Worm (Caenorhabditis elegans) whole organism, L1 larva: ENCODE data around the gene ifta-2.
A peak's percentile ranks its signal among the peaks of the same experiment; 100 is the strongest.

Experiments used
- C16A3.4 ChIP-seq: fragments of 150-350 bp; optimal IDR thresholded peaks from 2 replicates; lab custom pipeline; 2014; ENCODE audit warnings: missing biosample characterization, missing genetic modification characterization
- aha-1 ChIP-seq: fragments of 150-350 bp; optimal IDR thresholded peaks from 2 replicates; lab custom pipeline; 2014; ENCODE audit warnings: missing biosample characterization, missing genetic modification characterization
- aly-2 ChIP-seq: fragments of 150-350 bp; optimal IDR thresholded peaks from 2 replicates; lab custom pipeline; 2014; ENCODE audit warnings: missing biosample characterization, missing genetic modification characterization
- ceh-90 ChIP-seq: sonication (generic microtip); optimal IDR thresholded peaks from 2 replicates; lab custom pipeline; 2016; ENCODE audit warnings: missing genetic modification characterization, missing compliant biosample characterization
- ces-1 ChIP-seq: fragments of 150-350 bp; optimal IDR thresholded peaks from 2 replicates; lab custom pipeline; 2014; ENCODE audit warnings: missing biosample characterization, missing genetic modification reagents, missing genetic modification characterization
- dpl-1 ChIP-seq, 3 experiments: fragments of 150-350 bp in 2 of 3; sonication (generic microtip) in 1 of 3; optimal IDR thresholded peaks; 2 replicates each; lab custom pipeline; 2014 to 2017; ENCODE audit warnings: missing biosample characterization in 3 of 3, missing genetic modification characterization in 3 of 3, missing genetic modification reagents in 3 of 3
- efl-1 ChIP-seq, 4 experiments: fragments of 150-350 bp; optimal IDR thresholded peaks in 3 of 4; peaks in 1 of 4; 1 replicate in 1 of 4; 2 replicates in 3 of 4; lab custom pipeline; 2014; ENCODE audit warnings: missing biosample characterization in 2 of 4, missing genetic modification characterization in 2 of 4, missing genetic modification reagents in 2 of 4
- elt-2 ChIP-seq: sonication (generic microtip); optimal IDR thresholded peaks from 2 replicates; lab custom pipeline; 2016; ENCODE audit warnings: missing genetic modification characterization, mild to moderate bottlenecking, inconsistent platforms, missing compliant biosample characterization, missing genetic modification reagents
- elt-3 ChIP-seq, 6 experiments: fragments of 150-350 bp in 1 of 6; sonication (generic microtip); optimal IDR thresholded peaks; 2 replicates each; lab custom pipeline; 2017 to 2018; ENCODE audit warnings: missing biosample characterization in 6 of 6, missing genetic modification characterization in 6 of 6, inconsistent platforms in 1 of 6
- ets-5 ChIP-seq: fragments of 200-800 bp; sonication (Bioruptor generic); IDR thresholded peaks from 2 replicates; pipeline ENCODE4 v1.3.6; 2022; ENCODE audit warnings: missing genetic modification characterization, missing compliant biosample characterization
- fkh-4 ChIP-seq: sonication (generic microtip); optimal IDR thresholded peaks from 2 replicates; lab custom pipeline; 2016; ENCODE audit warnings: missing compliant biosample characterization, missing genetic modification characterization, borderline replicate concordance
- fkh-8 ChIP-seq: sonication (generic microtip); optimal IDR thresholded peaks from 2 replicates; lab custom pipeline; 2016; ENCODE audit warnings: mild to moderate bottlenecking, missing genetic modification characterization, missing compliant biosample characterization
- grh-1 ChIP-seq: fragments of 200-800 bp; sonication (Bioruptor generic); IDR thresholded peaks from 2 replicates; pipeline ENCODE4 v1.3.6; 2022; ENCODE audit warnings: missing genetic modification reagents, missing genetic modification characterization, missing compliant biosample characterization
- hlh-17 ChIP-seq: fragments of 200-800 bp; sonication (Bioruptor generic); optimal IDR thresholded peaks from 2 replicates; lab custom pipeline; 2018; ENCODE audit warnings: missing genetic modification characterization, mild to moderate bottlenecking, missing compliant biosample characterization, moderate library complexity, borderline replicate concordance
- hlh-4 ChIP-seq: sonication (generic microtip); optimal IDR thresholded peaks from 2 replicates; lab custom pipeline; 2016; ENCODE audit warnings: mild to moderate bottlenecking, missing genetic modification characterization, missing compliant biosample characterization
- irx-1 ChIP-seq: sonication (generic microtip); optimal IDR thresholded peaks from 2 replicates; lab custom pipeline; 2016; ENCODE audit warnings: missing genetic modification characterization, missing compliant biosample characterization
- lin-13 ChIP-seq: fragments of 150-350 bp; optimal IDR thresholded peaks from 2 replicates; lab custom pipeline; 2014; ENCODE audit warnings: missing biosample characterization, missing genetic modification reagents, missing genetic modification characterization
- lin-35 ChIP-seq, 2 experiments: fragments of 150-350 bp; optimal IDR thresholded peaks; 2 replicates each; lab custom pipeline; 2014; ENCODE audit warnings: missing biosample characterization in 2 of 2, missing genetic modification characterization in 2 of 2, missing genetic modification reagents in 2 of 2
- lsy-2 ChIP-seq, 2 experiments: fragments of 150-350 bp; optimal IDR thresholded peaks; 2 replicates each; lab custom pipeline; 2014; ENCODE audit warnings: missing biosample characterization in 2 of 2, missing genetic modification characterization in 2 of 2
- mab-9 ChIP-seq: fragments of 200-800 bp; sonication (Bioruptor generic); IDR thresholded peaks from 2 replicates; pipeline ENCODE4 v1.3.6; 2022; ENCODE audit warnings: missing genetic modification reagents, missing genetic modification characterization, missing compliant biosample characterization
- mef-2 ChIP-seq: fragments of 150-350 bp; optimal IDR thresholded peaks from 2 replicates; lab custom pipeline; 2014; ENCODE audit warnings: missing biosample characterization, missing genetic modification characterization
- nhr-11 ChIP-seq: fragments of 150-350 bp; optimal IDR thresholded peaks from 2 replicates; lab custom pipeline; 2014; ENCODE audit warnings: missing biosample characterization, missing genetic modification characterization
- nhr-19 ChIP-seq: fragments of 200-800 bp; sonication (Bioruptor generic); conservative IDR thresholded peaks from 2 replicates; pipeline ENCODE4 v1.3.6; 2022; ENCODE audit warnings: missing genetic modification characterization, missing compliant biosample characterization
- nhr-20 ChIP-seq: sonication (generic microtip); optimal IDR thresholded peaks from 2 replicates; lab custom pipeline; 2016; ENCODE audit warnings: mild to moderate bottlenecking, missing genetic modification characterization, missing compliant biosample characterization
- nhr-47 ChIP-seq: sonication (generic microtip); optimal IDR thresholded peaks from 2 replicates; lab custom pipeline; 2016; ENCODE audit warnings: mild to moderate bottlenecking, missing genetic modification characterization, moderate library complexity, missing compliant biosample characterization
- nhr-71 ChIP-seq: sonication (generic microtip); optimal IDR thresholded peaks from 2 replicates; lab custom pipeline; 2016; ENCODE audit warnings: mild to moderate bottlenecking, missing genetic modification characterization, moderate library complexity, missing compliant biosample characterization
- nhr-84 ChIP-seq: sonication (generic microtip); optimal IDR thresholded peaks from 2 replicates; lab custom pipeline; 2017; ENCODE audit warnings: missing biosample characterization, missing genetic modification characterization
- nhr-90 ChIP-seq: sonication (generic microtip); optimal IDR thresholded peaks from 2 replicates; lab custom pipeline; 2016; ENCODE audit warnings: mild to moderate bottlenecking, missing genetic modification characterization, missing compliant biosample characterization; ENCODE audit not compliant: poor library complexity
- rnt-1 ChIP-seq: sonication (generic microtip); optimal IDR thresholded peaks from 2 replicates; lab custom pipeline; 2016; ENCODE audit warnings: mild to moderate bottlenecking, missing genetic modification characterization, moderate library complexity, missing compliant biosample characterization
- sup-37 ChIP-seq: fragments of 200-800 bp; sonication (Bioruptor generic); optimal IDR thresholded peaks from 2 replicates; lab custom pipeline; 2018; ENCODE audit warnings: mild to moderate bottlenecking, missing genetic modification characterization, missing compliant biosample characterization
- tbx-2 ChIP-seq: sonication (generic microtip); optimal IDR thresholded peaks from 2 replicates; lab custom pipeline; 2016; ENCODE audit warnings: missing genetic modification characterization, missing compliant biosample characterization
- tlp-1 ChIP-seq: fragments of 150-350 bp; optimal IDR thresholded peaks from 2 replicates; lab custom pipeline; 2014; ENCODE audit warnings: missing biosample characterization, missing genetic modification characterization
- unc-130 ChIP-seq: fragments of 150-350 bp; optimal IDR thresholded peaks from 2 replicates; lab custom pipeline; 2017; ENCODE audit warnings: missing biosample characterization, missing genetic modification characterization, inconsistent platforms
- unc-62 ChIP-seq: fragments of 150-350 bp; optimal IDR thresholded peaks from 2 replicates; lab custom pipeline; 2014; ENCODE audit warnings: missing biosample characterization, missing genetic modification reagents, missing genetic modification characterization
- xbp-1 ChIP-seq: sonication (generic microtip); optimal IDR thresholded peaks from 2 replicates; lab custom pipeline; 2016; ENCODE audit warnings: missing genetic modification characterization, missing compliant biosample characterization
- zag-1 ChIP-seq: fragments of 150-350 bp; optimal IDR thresholded peaks from 2 replicates; lab custom pipeline; 2014; ENCODE audit warnings: missing biosample characterization, missing genetic modification characterization
- zip-4 ChIP-seq: fragments of 200-800 bp; sonication (Bioruptor generic); optimal IDR thresholded peaks from 2 replicates; lab custom pipeline; 2018; ENCODE audit warnings: mild to moderate bottlenecking, missing genetic modification characterization, moderate library complexity, missing compliant biosample characterization

Gene ifta-2

DNA sequence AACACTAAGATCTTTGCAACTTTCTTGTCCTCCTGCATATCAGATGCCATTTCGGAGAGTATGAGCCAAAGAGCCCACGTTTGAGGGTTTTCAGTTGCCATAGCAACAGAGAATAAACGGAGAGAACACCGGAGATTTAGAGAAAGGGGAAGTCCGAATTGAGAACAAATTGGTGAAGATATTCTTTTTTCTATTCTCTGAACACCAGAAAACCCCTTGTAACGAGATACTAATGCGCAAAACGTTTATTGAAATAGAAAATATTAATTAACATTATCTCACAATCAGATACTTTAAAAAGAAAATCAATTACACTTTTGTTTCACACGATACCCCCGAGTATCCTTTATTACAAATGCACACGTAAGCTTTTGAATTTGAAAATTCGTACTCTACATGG lies at the start of gene ifta-2:
ifta-2 (minus strand) TSS at position 101 of the 400 bp plus-strand sequence.
- TF ChIP-seq grh-1: no peak
- peak; percentile 29 for TF ChIP-seq fkh-8 (tag; lab: Kevin White, UChicago)

DNA sequence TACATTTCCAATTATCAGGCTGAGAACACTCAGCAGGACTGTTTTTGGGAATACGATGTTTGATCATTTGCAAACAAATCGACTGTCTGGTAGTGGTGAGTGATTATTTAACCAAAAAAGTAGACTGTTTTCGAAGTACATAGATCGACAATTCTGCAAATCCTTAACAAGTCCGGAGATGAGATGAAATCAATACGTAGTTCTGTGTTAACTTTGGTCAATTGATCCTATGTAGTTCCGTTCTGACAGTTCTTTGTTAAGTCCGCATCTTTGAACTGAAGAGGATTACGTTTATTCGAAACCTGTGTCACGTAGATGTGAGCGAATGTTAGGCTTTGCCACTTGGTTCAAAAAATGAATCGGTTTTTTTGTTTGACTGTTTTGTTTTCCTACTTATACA lies 49.8 kb upstream of the ifta-2 start, which contains the start of gene clec-199:
clec-199 (plus strand) TSS at position 301 of the 400 bp plus-strand sequence.
- no peak for TF ChIP-seq lin-13 (GFP tag; lab: Kevin White, UChicago)
- TF ChIP-seq lin-35 (GFP tag; optimal IDR thresholded peaks at IDR 0.05; lab: Kevin White, UChicago): no peak
- no peak for TF ChIP-seq rnt-1 (tag; lab: Kevin White, UChicago)
- no peak for TF ChIP-seq zip-4
- no peak for TF ChIP-seq hlh-17
- no peak for TF ChIP-seq aly-2
- TF ChIP-seq elt-2 (tag; lab: Kevin White, UChicago): no peak
- TF ChIP-seq nhr-84: no peak
- no peak for TF ChIP-seq fkh-4 (tag; lab: Kevin White, UChicago)
- TF ChIP-seq ces-1 (GFP tag; lab: Kevin White, UChicago): no peak
- TF ChIP-seq tlp-1 (tag; lab: Kevin White, UChicago): no peak
- no peak for TF ChIP-seq tbx-2
- TF ChIP-seq nhr-71 (tag; lab: Kevin White, UChicago): no peak
- TF ChIP-seq mab-9 (GFP tag; lab: Robert Waterston, UW): no peak
- no peak for TF ChIP-seq unc-62 (GFP tag; lab: Kevin White, UChicago)
- TF ChIP-seq ceh-90: no peak
- TF ChIP-seq mef-2 (tag; lab: Kevin White, UChicago): no peak
- TF ChIP-seq nhr-19 (GFP tag; lab: Robert Waterston, UW): no peak
- TF ChIP-seq zag-1 (tag; lab: Kevin White, UChicago): no peak
- TF ChIP-seq nhr-11 (tag; lab: Kevin White, UChicago): no peak

DNA sequence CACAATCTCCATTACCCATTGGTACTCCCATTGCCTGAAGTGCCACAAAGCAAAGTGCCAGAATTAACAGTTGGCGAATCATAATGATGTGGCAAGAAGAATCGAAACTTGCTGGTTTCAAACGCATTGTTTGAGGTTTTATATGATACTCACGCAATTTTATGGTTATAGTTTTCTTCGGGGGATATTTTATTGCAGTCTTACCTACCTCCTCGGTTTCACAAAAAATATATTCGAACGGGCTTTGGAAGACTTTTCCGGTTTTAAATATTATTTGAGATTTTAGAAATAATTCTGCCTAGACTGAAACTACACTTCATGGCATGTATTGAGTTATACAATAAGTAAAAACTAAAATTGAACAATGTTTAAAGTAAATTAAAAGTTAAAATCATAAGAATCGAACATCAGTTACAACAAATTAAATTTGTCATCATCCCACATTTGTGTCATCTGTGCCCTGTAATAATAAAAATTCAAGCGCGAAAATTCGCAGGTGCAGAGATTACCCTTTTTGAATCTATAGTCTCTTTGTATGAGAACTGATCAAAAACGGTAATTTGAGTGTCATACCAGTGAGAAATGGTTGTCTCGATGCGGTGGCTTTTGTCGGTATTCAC lies 44.9 kb upstream of the ifta-2 start, which contains the start of the genes clec-197 and clec-198:
clec-197 (minus strand) TSS at position 101 of the 620 bp plus-strand sequence.
clec-198 (plus strand) TSS at position 570 of the 620 bp plus-strand sequence.
- TF ChIP-seq lin-13 (GFP tag; lab: Kevin White, UChicago) (no peak), ets-5 (GFP tag; lab: Robert Waterston, UW) (no peak), hlh-4 (tag; lab: Kevin White, UChicago) (no peak), aha-1 (tag; lab: Kevin White, UChicago) (no peak), lsy-2 (tag; optimal IDR thresholded peaks at IDR 0.05; lab: Kevin White, UChicago) (no peak), irx-1 (tag; lab: Kevin White, UChicago) (no peak), efl-1 (optimal IDR thresholded peaks at IDR 0.05; lab: Kevin White, UChicago) (no peak), efl-1 (GFP tag; optimal IDR thresholded peaks at IDR 0.05 in 1 of 2; lab: Kevin White, UChicago) (no peak), lin-35 (GFP tag; optimal IDR thresholded peaks at IDR 0.05; lab: Kevin White, UChicago) (no peak), nhr-47 (no peak), nhr-90 (tag; lab: Kevin White, UChicago) (no peak), ceh-90 (no peak), sup-37 (GFP tag; lab: Kevin White, UChicago) (no peak), xbp-1 (tag; lab: Kevin White, UChicago) (no peak), ces-1 (GFP tag; lab: Kevin White, UChicago) (no peak), C16A3.4 (tag; lab: Kevin White, UChicago) (no peak), nhr-20 (tag; lab: Kevin White, UChicago) (no peak), hlh-17 (no peak), unc-130 (tag; lab: Kevin White, UChicago) (no peak), elt-3 (tag; optimal IDR thresholded peaks at IDR 0.05; lab: Kevin White, UChicago) (no peak), dpl-1 (GFP tag; optimal IDR thresholded peaks at IDR 0.05; lab: Kevin White, UChicago) (no peak)
